Fruit fly (Drosophila melanogaster): ENCODE data around the gene CG18746.
A peak's percentile ranks its signal among the peaks of the same experiment; 100 is the strongest.

Gene CG18746

DNA sequence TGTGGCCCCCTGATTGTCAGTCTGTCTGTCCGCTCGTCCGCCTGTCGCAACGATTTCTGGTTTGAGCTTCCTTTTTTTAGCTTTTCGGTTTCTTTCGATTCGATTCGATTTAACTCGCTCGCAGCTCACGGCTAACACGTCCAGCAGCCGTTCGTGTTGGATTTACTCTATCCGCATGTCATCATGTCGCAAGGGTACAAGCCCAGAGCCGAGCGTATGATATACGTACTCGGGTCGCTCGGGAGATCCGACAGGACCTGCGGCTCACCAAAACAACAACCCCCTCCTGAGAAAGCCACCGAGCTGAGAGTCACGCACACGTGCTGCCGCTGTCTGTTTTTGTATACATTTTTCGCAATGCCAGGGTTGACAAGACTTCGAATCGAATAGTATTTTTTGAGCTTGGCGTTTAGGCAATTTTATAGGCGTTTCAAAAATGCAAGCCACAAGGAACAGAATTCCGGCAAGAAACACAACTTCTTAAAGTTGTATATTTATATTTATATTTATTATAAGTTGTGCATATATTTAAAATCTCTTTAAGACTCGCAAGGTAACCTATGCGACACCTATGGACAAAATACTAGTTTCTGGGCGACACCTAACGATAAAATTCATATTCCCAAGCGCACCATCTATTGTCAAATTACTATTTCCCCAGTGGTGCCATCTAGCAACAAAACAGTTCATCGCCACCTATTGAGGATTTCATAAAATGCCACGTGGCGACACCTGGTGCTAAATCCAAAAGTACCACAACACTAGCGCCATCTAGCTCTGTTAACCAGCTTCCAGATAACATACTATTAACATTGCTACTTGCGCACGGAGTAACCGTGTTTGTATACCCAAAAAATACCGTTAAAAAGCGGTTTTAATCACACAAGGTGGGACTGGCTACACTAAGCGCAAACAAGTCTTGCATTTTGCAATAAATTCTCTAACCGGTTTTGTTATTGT lies 20.0 kb upstream of the CG18746 start, which contains the start of the genes CG2993 and sgll (continued):
- TF ChIP-seq CG13775 (GFP tag; optimal IDR thresholded peaks at IDR 0.05) (peak; percentile 72), Pdp1 (GFP tag; optimal IDR thresholded peaks at IDR 0.05) (peak; percentile 92), CG10979 (tag; optimal IDR thresholded peaks at IDR 0.05) (peak; percentile 92), CG6175 (GFP tag; IDR thresholded peaks at IDR 0.05) (peak; percentile 86), CG15269 (tag; optimal IDR thresholded peaks at IDR 0.05) (peak; percentile 85), Six4 (GFP tag; optimal IDR thresholded peaks at IDR 0.05) (peak; percentile 87), CG10543 (GFP tag; optimal IDR thresholded peaks at IDR 0.05) (peak; percentile 74), fd102C (GFP tag; optimal IDR thresholded peaks at IDR 0.05) (peak; percentile 67), pum (GFP tag; optimal IDR thresholded peaks at IDR 0.05) (peak; percentile 96), NC2α (GFP tag; optimal IDR thresholded peaks at IDR 0.05) (peak; percentile 81), CG3726 (GFP tag; IDR thresholded peaks at IDR 0.05) (peak; percentile 88; the same call in 2 of the 3 replicates), onecut (GFP tag; IDR thresholded peaks at IDR 0.05) (peak; percentile 92), run (tag; optimal IDR thresholded peaks at IDR 0.05) (no peak), Xbp1 (GFP tag; optimal IDR thresholded peaks at IDR 0.05) (peak; percentile 98), yki (optimal IDR thresholded peaks at IDR 0.05) (peak; percentile 20), lola (GFP tag; optimal IDR thresholded peaks at IDR 0.05) (no peak), CG7372 (GFP tag; IDR thresholded peaks at IDR 0.05) (peak; percentile 83), Bgb (GFP tag; IDR thresholded peaks at IDR 0.05; ENCODE audit: partially characterized antibody) (peak; percentile 51), Scr (GFP tag; IDR thresholded peaks at IDR 0.05; ENCODE audit: partially characterized antibody) (no peak), CG1529 (GFP tag; optimal IDR thresholded peaks at IDR 0.05) (peak; percentile 63), pfk (GFP tag; optimal IDR thresholded peaks at IDR 0.05) (peak; percentile 52), sna (GFP tag; IDR thresholded peaks at IDR 0.05; ENCODE audit: partially characterized antibody) (no peak), CG2116 (GFP tag; optimal IDR thresholded peaks at IDR 0.05) (peak; percentile 83), CG7987 (GFP tag; optimal IDR thresholded peaks at IDR 0.05) (peak; percentile 88), CG8089 (GFP tag; optimal IDR thresholded peaks at IDR 0.05) (peak; percentile 95), CG3838 (GFP tag; optimal IDR thresholded peaks at IDR 0.05) (peak; percentile 84), CG11560 (tag; IDR thresholded peaks at IDR 0.05) (peak; percentile 87), wdn (GFP tag; IDR thresholded peaks at IDR 0.05) (peak; percentile 73), CG43689 (GFP tag; IDR thresholded peaks at IDR 0.05) (peak; percentile 77), CG31224 (GFP tag; IDR thresholded peaks at IDR 0.05) (peak; percentile 76), CG6683 (GFP tag; optimal IDR thresholded peaks at IDR 0.05) (no peak), CG8765 (GFP tag; IDR thresholded peaks at IDR 0.05) (peak; percentile 79), Mrtf (GFP tag; IDR thresholded peaks at IDR 0.05) (peak; percentile 96), CG13123 (GFP tag; optimal IDR thresholded peaks at IDR 0.05) (peak; percentile 83), CG17912 (GFP tag; optimal IDR thresholded peaks at IDR 0.05) (peak; percentile 97), CG15073 (GFP tag; optimal IDR thresholded peaks at IDR 0.05) (peak; percentile 65), CG34224 (GFP tag; IDR thresholded peaks at IDR 0.05; ENCODE audit: partially characterized antibody) (no peak), caup (GFP tag; optimal IDR thresholded peaks at IDR 0.05; ENCODE audit: severe bottlenecking) (peak; percentile 88), Bdp1 (GFP tag; optimal IDR thresholded peaks at IDR 0.05) (peak; percentile 63), CG7745 (tag; optimal IDR thresholded peaks at IDR 0.05) (no peak), CG30403 (GFP tag; optimal IDR thresholded peaks at IDR 0.05) (peak; percentile 96), Rfx (GFP tag; IDR thresholded peaks at IDR 0.05) (peak; percentile 98), unpg (GFP tag; optimal IDR thresholded peaks at IDR 0.05) (peak; percentile 86), gem (tag; optimal IDR thresholded peaks at IDR 0.05) (peak; percentile 89), lov (optimal IDR thresholded peaks at IDR 0.05) (no peak), lov (GFP tag; IDR thresholded peaks at IDR 0.05) (peak; percentile 88), sqz (GFP tag; optimal IDR thresholded peaks at IDR 0.05) (no peak), mirr (GFP tag; optimal IDR thresholded peaks at IDR 0.05) (peak; percentile 89)
